Fruit fly (Drosophila melanogaster) whole organism, embryonic: ENCODE data around the gene Amun.
A peak's percentile ranks its signal among the peaks of the same experiment; 100 is the strongest.

Experiments used
- Antp ChIP-seq: fragments of 200-800 bp; sonication (Bioruptor generic); optimal IDR thresholded peaks from 3 replicates; lab custom pipeline; 2016; ENCODE audit warnings: missing biosample characterization, missing genetic modification characterization
- Atf3 ChIP-seq: fragments of 200-800 bp; sonication (Bioruptor generic); optimal IDR thresholded peaks from 3 replicates; lab custom pipeline; 2016; ENCODE audit warnings: missing biosample characterization, missing genetic modification characterization
- Bteb2 ChIP-seq: fragments of 200-800 bp; sonication (Bioruptor generic); optimal IDR thresholded peaks from 2 replicates; lab custom pipeline; 2016; ENCODE audit warnings: missing biosample characterization, missing genetic modification characterization
- C15 ChIP-seq: fragments of 200-800 bp; sonication (Bioruptor generic); IDR thresholded peaks from 3 replicates; pipeline ENCODE4 v1.3.6; 2022; ENCODE audit warnings: missing biosample characterization, missing genetic modification characterization
- CG11560 ChIP-seq: fragments of 200-800 bp; sonication (Bioruptor generic); IDR thresholded peaks from 3 replicates; pipeline ENCODE4 v1.3.6; 2022; ENCODE audit warnings: missing biosample characterization, missing genetic modification characterization
- CG12071 ChIP-seq: fragments of 200-800 bp; sonication (Bioruptor generic); optimal IDR thresholded peaks from 3 replicates; lab custom pipeline; 2018; ENCODE audit warnings: missing biosample characterization, mild to moderate bottlenecking, missing genetic modification characterization
- CG12236 ChIP-seq: fragments of 200-800 bp; sonication (Bioruptor generic); optimal IDR thresholded peaks from 2 replicates; lab custom pipeline; 2016; ENCODE audit warnings: missing biosample characterization, missing genetic modification characterization
- CG12391 ChIP-seq: fragments of 200-800 bp; sonication (Bioruptor generic); optimal IDR thresholded peaks from 3 replicates; lab custom pipeline; 2018; ENCODE audit warnings: missing biosample characterization, mild to moderate bottlenecking, missing genetic modification characterization, moderate library complexity
- CG12769 ChIP-seq: fragments of 200-800 bp; sonication (Bioruptor generic); optimal IDR thresholded peaks from 2 replicates; lab custom pipeline; 2019; ENCODE audit warnings: missing biosample characterization, mild to moderate bottlenecking, missing genetic modification characterization, moderate library complexity
- CG13296 ChIP-seq: fragments of 200-800 bp; sonication (Bioruptor generic); optimal IDR thresholded peaks from 3 replicates; lab custom pipeline; 2018; ENCODE audit warnings: missing biosample characterization, mild to moderate bottlenecking, missing genetic modification characterization
- CG14441 ChIP-seq: fragments of 200-800 bp; sonication (Bioruptor generic); IDR thresholded peaks from 2 replicates; pipeline ENCODE4 v1.3.6; 2022; ENCODE audit warnings: missing biosample characterization, missing genetic modification characterization
- CG14710 ChIP-seq: fragments of 200-800 bp; sonication (Bioruptor generic); optimal IDR thresholded peaks from 3 replicates; lab custom pipeline; 2019; ENCODE audit warnings: missing biosample characterization, mild to moderate bottlenecking, missing genetic modification characterization, moderate library complexity
- CG15011 ChIP-seq: fragments of 200-800 bp; sonication (Bioruptor generic); optimal IDR thresholded peaks from 3 replicates; lab custom pipeline; 2018; ENCODE audit warnings: missing biosample characterization, mild to moderate bottlenecking, missing genetic modification characterization
- CG17359 ChIP-seq: fragments of 200-800 bp; sonication (Bioruptor generic); optimal IDR thresholded peaks from 3 replicates; lab custom pipeline; 2018; ENCODE audit warnings: missing biosample characterization, mild to moderate bottlenecking, missing genetic modification characterization, moderate library complexity
- CG18599 ChIP-seq: fragments of 200-800 bp; sonication (Bioruptor generic); optimal IDR thresholded peaks from 3 replicates; lab custom pipeline; 2017; ENCODE audit warnings: missing biosample characterization, missing genetic modification characterization, mild to moderate bottlenecking, moderate library complexity, missing genetic modification reagents
- CG3065 ChIP-seq: fragments of 200-800 bp; sonication (Bioruptor generic); optimal IDR thresholded peaks from 2 replicates; lab custom pipeline; 2016; ENCODE audit warnings: missing biosample characterization, missing genetic modification characterization
- CG3163 ChIP-seq: fragments of 200-800 bp; sonication (Bioruptor generic); optimal IDR thresholded peaks from 3 replicates; lab custom pipeline; 2016; ENCODE audit warnings: missing biosample characterization, missing genetic modification characterization
- CG34376 ChIP-seq: fragments of 200-800 bp; sonication (Bioruptor generic); optimal IDR thresholded peaks from 2 replicates; lab custom pipeline; 2018; ENCODE audit warnings: missing biosample characterization, mild to moderate bottlenecking, missing genetic modification characterization
- CG4854 ChIP-seq: fragments of 200-800 bp; sonication (Bioruptor generic); optimal IDR thresholded peaks from 2 replicates; lab custom pipeline; 2016; ENCODE audit warnings: missing biosample characterization, missing genetic modification characterization, inconsistent platforms
- CG7839 ChIP-seq: fragments of 200-800 bp; sonication (Bioruptor generic); optimal IDR thresholded peaks from 3 replicates; lab custom pipeline; 2018; ENCODE audit warnings: missing biosample characterization, mild to moderate bottlenecking, missing genetic modification characterization, moderate library complexity
- CG9932 ChIP-seq: fragments of 200-800 bp; sonication (Bioruptor generic); IDR thresholded peaks from 2 replicates; pipeline ENCODE4 v1.3.6; 2022; ENCODE audit warnings: missing biosample characterization, missing genetic modification characterization
- Dad ChIP-seq: fragments of 200-800 bp; sonication (Bioruptor generic); optimal IDR thresholded peaks from 3 replicates; lab custom pipeline; 2016; ENCODE audit warnings: missing biosample characterization, missing genetic modification characterization
- Dp ChIP-seq: fragments of 200-800 bp; sonication (Bioruptor generic); optimal IDR thresholded peaks from 2 replicates; lab custom pipeline; 2018; ENCODE audit warnings: missing biosample characterization, mild to moderate bottlenecking, missing genetic modification characterization, moderate library complexity
- Dref ChIP-seq: fragments of 200-800 bp; sonication (Bioruptor generic); IDR thresholded peaks from 2 replicates; pipeline ENCODE4 v1.3.6; 2022; ENCODE audit warnings: missing biosample characterization, missing genetic modification characterization
- E2f2 ChIP-seq: fragments of 200-800 bp; sonication (Bioruptor generic); IDR thresholded peaks from 2 replicates; pipeline ENCODE4 v1.3.6; 2022; ENCODE audit warnings: missing biosample characterization, missing genetic modification characterization
- Eip74EF ChIP-seq, 2 experiments: fragments of 200-800 bp in 1 of 2; fragments of >200 bp in 1 of 2; sonication (Bioruptor generic) in 1 of 2; optimal IDR thresholded peaks; 2 replicates each; lab custom pipeline; 2017 to 2019; ENCODE audit warnings: missing biosample characterization in 2 of 2, missing genetic modification characterization in 2 of 2, mild to moderate bottlenecking in 1 of 2, moderate library complexity in 1 of 2
- Fer1 ChIP-seq: fragments of 200-800 bp; sonication (Bioruptor generic); optimal IDR thresholded peaks from 2 replicates; lab custom pipeline; 2017; ENCODE audit warnings: missing biosample characterization, mild to moderate bottlenecking, missing genetic modification characterization
- HLH4C ChIP-seq: fragments of 200-800 bp; sonication (Bioruptor generic); IDR thresholded peaks from 3 replicates; pipeline ENCODE4 v1.3.6; 2022; ENCODE audit warnings: missing biosample characterization, missing genetic modification characterization; ENCODE audit not compliant: partially characterized antibody
- Hmr ChIP-seq: fragments of 200-800 bp; sonication (Bioruptor generic); optimal IDR thresholded peaks from 3 replicates; lab custom pipeline; 2017; ENCODE audit warnings: mild to moderate bottlenecking, missing biosample characterization, missing genetic modification reagents, missing genetic modification characterization
- Hmx ChIP-seq: fragments of 200-800 bp; sonication (Bioruptor generic); optimal IDR thresholded peaks from 2 replicates; lab custom pipeline; 2016; ENCODE audit warnings: missing biosample characterization, missing genetic modification characterization
- Hr78 ChIP-seq, 2 experiments: fragments of 200-800 bp in 1 of 2; fragments of >200 bp in 1 of 2; sonication (Bioruptor generic) in 1 of 2; optimal IDR thresholded peaks; 2 replicates each; lab custom pipeline; 2017 to 2019; ENCODE audit warnings: missing biosample characterization in 2 of 2, missing genetic modification characterization in 2 of 2, mild to moderate bottlenecking in 1 of 2, moderate library complexity in 1 of 2
- Lpt ChIP-seq: fragments of >200 bp; optimal IDR thresholded peaks from 2 replicates; lab custom pipeline; 2018; ENCODE audit warnings: missing biosample characterization, missing genetic modification characterization
- Med ChIP-seq: fragments of 200-800 bp; sonication (Bioruptor generic); peaks from one replicate; lab custom pipeline; 2016; ENCODE audit warnings: missing biosample characterization, missing genetic modification characterization, mild to moderate bottlenecking, inconsistent platforms, moderate library complexity
- PHDP ChIP-seq: fragments of 200-800 bp; sonication (Bioruptor generic); optimal IDR thresholded peaks from 3 replicates; lab custom pipeline; 2018; ENCODE audit warnings: missing biosample characterization, mild to moderate bottlenecking, missing genetic modification characterization, moderate library complexity
- Sin3A ChIP-seq: fragments of >200 bp; optimal IDR thresholded peaks from 2 replicates; lab custom pipeline; 2018
- Xbp1 ChIP-seq: fragments of 200-800 bp; sonication (Bioruptor generic); optimal IDR thresholded peaks from 3 replicates; lab custom pipeline; 2016; ENCODE audit warnings: missing biosample characterization, mild to moderate bottlenecking, missing genetic modification characterization
- al ChIP-seq: fragments of 200-800 bp; sonication (Bioruptor generic); IDR thresholded peaks from 2 replicates; pipeline ENCODE4 v1.3.6; 2022; ENCODE audit warnings: missing biosample characterization, missing genetic modification characterization
- ara ChIP-seq: fragments of 200-800 bp; sonication (Bioruptor generic); IDR thresholded peaks from 2 replicates; pipeline ENCODE4 v1.3.6; 2022; ENCODE audit warnings: missing biosample characterization, missing genetic modification characterization
- az2 ChIP-seq: fragments of 200-800 bp; sonication (Bioruptor generic); optimal IDR thresholded peaks from 3 replicates; lab custom pipeline; 2016; ENCODE audit warnings: missing biosample characterization, missing genetic modification characterization
- bigmax ChIP-seq: fragments of 200-800 bp; sonication (Bioruptor generic); optimal IDR thresholded peaks from 2 replicates; lab custom pipeline; 2018; ENCODE audit warnings: missing biosample characterization, mild to moderate bottlenecking, missing genetic modification characterization
- cato ChIP-seq: fragments of 200-800 bp; sonication (Bioruptor generic); optimal IDR thresholded peaks from 2 replicates; lab custom pipeline; 2016; ENCODE audit warnings: missing biosample characterization, missing genetic modification characterization, borderline replicate concordance
- dan ChIP-seq: fragments of 200-800 bp; sonication (Bioruptor generic); IDR thresholded peaks from 2 replicates; pipeline ENCODE4 v1.3.6; 2022; ENCODE audit warnings: missing biosample characterization, missing genetic modification characterization
- dmrt11E ChIP-seq: fragments of 200-800 bp; sonication (Bioruptor generic); optimal IDR thresholded peaks from 3 replicates; lab custom pipeline; 2018; ENCODE audit warnings: missing biosample characterization, mild to moderate bottlenecking, missing genetic modification characterization, moderate library complexity
- eyg ChIP-seq: fragments of 200-800 bp; sonication (Bioruptor generic); optimal IDR thresholded peaks from 3 replicates; lab custom pipeline; 2016; ENCODE audit warnings: missing biosample characterization, missing genetic modification characterization
- ftz-f1 ChIP-seq: fragments of 200-800 bp; sonication (Bioruptor generic); optimal IDR thresholded peaks from 2 replicates; lab custom pipeline; 2016; ENCODE audit warnings: missing biosample characterization, missing genetic modification characterization
- insv ChIP-seq, 2 experiments: fragments of 200-800 bp; sonication (Bioruptor generic); optimal IDR thresholded peaks; 3 replicates each; lab custom pipeline; 2016 to 2018; ENCODE audit warnings: missing biosample characterization in 2 of 2, missing genetic modification characterization in 2 of 2
- mam ChIP-seq: fragments of 200-800 bp; sonication (Bioruptor generic); optimal IDR thresholded peaks from 3 replicates; lab custom pipeline; 2016; ENCODE audit warnings: missing biosample characterization, missing genetic modification characterization
- peb ChIP-seq: fragments of 200-800 bp; sonication (Bioruptor generic); IDR thresholded peaks from 2 replicates; pipeline ENCODE4 v1.3.6; 2022; ENCODE audit warnings: missing biosample characterization, missing genetic modification characterization
- ranshi ChIP-seq: fragments of 200-800 bp; sonication (Bioruptor generic); IDR thresholded peaks from 2 replicates; pipeline ENCODE4 v1.3.6; 2022; ENCODE audit warnings: missing biosample characterization, missing genetic modification characterization
- sens ChIP-seq: fragments of 200-800 bp; sonication (Bioruptor generic); peaks from one replicate; lab custom pipeline; 2016; ENCODE audit warnings: missing biosample characterization, missing genetic modification characterization
- sna ChIP-seq: fragments of 200-800 bp; sonication (Bioruptor generic); IDR thresholded peaks from 2 replicates; pipeline ENCODE4 v1.3.6; 2022; ENCODE audit warnings: missing biosample characterization, missing genetic modification characterization; ENCODE audit not compliant: partially characterized antibody
- usp ChIP-seq: fragments of >200 bp; optimal IDR thresholded peaks from 2 replicates; lab custom pipeline; 2017; ENCODE audit warnings: missing biosample characterization, missing genetic modification characterization

The Amun gene

DNA sequence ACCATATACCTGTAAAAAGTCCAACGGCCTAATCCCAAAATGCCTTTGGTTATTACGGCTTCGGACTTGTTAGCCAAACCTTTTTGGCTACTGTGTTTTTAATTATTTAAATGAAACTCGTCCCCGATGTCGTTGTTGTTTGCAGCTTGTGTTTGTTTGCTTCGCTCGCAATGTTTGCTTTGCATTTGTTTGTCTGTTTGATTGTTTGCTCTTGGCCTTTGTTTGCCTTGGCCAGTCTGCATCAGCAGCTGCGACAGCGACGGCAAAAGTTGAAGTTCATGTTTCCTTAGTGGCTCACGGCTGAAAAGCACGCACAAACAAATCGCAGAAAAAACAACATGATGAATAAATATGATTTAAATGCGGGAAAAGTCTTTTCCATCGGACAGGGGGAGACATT lies 54.9 kb downstream of the Amun start (continued):
- TF ChIP-seq CG12391 (tag; lab: Kevin White, UChicago) (peak; percentile 17), CG4854 (GFP tag; lab: Kevin White, UChicago) (peak; percentile 20), mam (GFP tag; lab: Kevin White, UChicago) (no peak), sens (GFP tag; lab: Kevin White, UChicago) (peak; percentile 55), ftz-f1 (GFP tag; lab: Kevin White, UChicago) (no peak), Med (GFP tag; lab: Kevin White, UChicago) (peak; percentile 89), Eip74EF (GFP tag; optimal IDR thresholded peaks at IDR 0.05; lab: Kevin White, UChicago) (peak in 1 of 2 experiments; percentile 11), Atf3 (GFP tag; lab: Kevin White, UChicago) (no peak), HLH4C (no peak), Hmr (GFP tag; lab: Kevin White, UChicago) (peak; percentile 38), Hr78 (GFP tag; optimal IDR thresholded peaks at IDR 0.05; lab: Kevin White, UChicago) (no peak), Hmx (no peak), Sin3A (lab: Kevin White, UChicago) (no peak), CG3065 (GFP tag; lab: Kevin White, UChicago) (no peak), Dp (GFP tag; lab: Kevin White, UChicago) (no peak), Antp (GFP tag; lab: Kevin White, UChicago) (no peak), CG12769 (peak; percentile 24), peb (GFP tag; lab: Robert Waterston, UW) (no peak), Bteb2 (GFP tag; lab: Kevin White, UChicago) (no peak), CG17359 (tag; lab: Kevin White, UChicago) (peak; percentile 69), Lpt (no peak), CG12236 (peak; percentile 24), al (GFP tag; lab: Robert Waterston, UW) (no peak), bigmax (GFP tag; lab: Kevin White, UChicago) (no peak), CG7839 (peak; percentile 18), cato (GFP tag; lab: Kevin White, UChicago) (no peak), C15 (GFP tag; lab: Robert Waterston, UW) (no peak), CG15011 (peak; percentile 40), Dref (GFP tag; lab: Robert Waterston, UW) (no peak), CG13296 (GFP tag; lab: Kevin White, UChicago) (peak; percentile 32), insv (GFP tag; optimal IDR thresholded peaks at IDR 0.05; lab: Kevin White, UChicago) (no peak), E2f2 (GFP tag; lab: Robert Waterston, UW) (no peak), PHDP (peak; percentile 55), CG9932 (GFP tag; lab: Robert Waterston, UW) (no peak), ranshi (GFP tag; lab: Robert Waterston, UW) (no peak), CG11560 (tag; lab: Robert Waterston, UW) (no peak), usp (no peak), CG34376 (GFP tag; lab: Kevin White, UChicago) (no peak), CG12071 (GFP tag; lab: Kevin White, UChicago) (peak; percentile 74), az2 (GFP tag; lab: Kevin White, UChicago) (no peak), sna (GFP tag; lab: Robert Waterston, UW) (no peak), Dad (GFP tag; lab: Kevin White, UChicago) (no peak), CG3163 (GFP tag; lab: Kevin White, UChicago) (no peak), Xbp1 (GFP tag; lab: Kevin White, UChicago) (no peak), dmrt11E (tag; lab: Kevin White, UChicago) (peak; percentile 12), dan (GFP tag; lab: Robert Waterston, UW) (no peak), CG18599 (GFP tag; lab: Kevin White, UChicago) (peak; percentile 38), eyg (GFP tag; lab: Kevin White, UChicago) (peak; percentile 14), CG14441 (GFP tag; lab: Robert Waterston, UW) (0 out of 2 replicates have a peak, but pooled peaks have one; percentile 31), CG14710 (peak; percentile 23), Fer1 (GFP tag; lab: Kevin White, UChicago) (peak; percentile 26), ara (GFP tag; lab: Robert Waterston, UW) (peak; percentile 40; the same call in 1 of the 2 replicates)
